Fruit fly (Drosophila melanogaster) whole organism, prepupa: Measurements from ENCODE around the gene CG13144.

ENCODE experiments used
- Blimp-1 ChIP-seq: fragments of 200-800 bp; sonication (Bioruptor generic); optimal IDR thresholded peaks from 3 replicates; lab custom pipeline; 2017; ENCODE audit warnings: missing biosample characterization, missing genetic modification characterization, mild to moderate bottlenecking, moderate library complexity, missing genetic modification reagents
- CG11762 ChIP-seq: fragments of 200-800 bp; sonication (Bioruptor generic); optimal IDR thresholded peaks from 3 replicates; lab custom pipeline; 2016; ENCODE audit warnings: missing biosample characterization, missing genetic modification characterization; ENCODE audit not compliant: insufficient read depth
- CG11902 ChIP-seq: fragments of 200-800 bp; sonication (Bioruptor generic); optimal IDR thresholded peaks from 3 replicates; lab custom pipeline; 2016; ENCODE audit warnings: missing biosample characterization, missing genetic modification characterization
- CG1621 ChIP-seq: fragments of 200-800 bp; sonication (Bioruptor generic); optimal IDR thresholded peaks from 3 replicates; lab custom pipeline; 2018; ENCODE audit warnings: missing biosample characterization, mild to moderate bottlenecking, missing genetic modification characterization
- CG3032 ChIP-seq: fragments of 200-800 bp; optimal IDR thresholded peaks from 2 replicates; lab custom pipeline; 2019; ENCODE audit warnings: missing biosample characterization, mild to moderate bottlenecking, missing genetic modification characterization, moderate library complexity
- CG31627 ChIP-seq: fragments of 200-800 bp; sonication (Bioruptor generic); optimal IDR thresholded peaks from 3 replicates; lab custom pipeline; 2016; ENCODE audit warnings: missing biosample characterization, missing genetic modification characterization
- CG34406 ChIP-seq: fragments of 200-800 bp; sonication (Bioruptor generic); optimal IDR thresholded peaks from 3 replicates; lab custom pipeline; 2016; ENCODE audit warnings: missing biosample characterization, missing genetic modification characterization
- CG4318 ChIP-seq: fragments of 200-800 bp; sonication (Bioruptor generic); optimal IDR thresholded peaks from 3 replicates; lab custom pipeline; 2017; ENCODE audit warnings: missing biosample characterization, mild to moderate bottlenecking, missing genetic modification characterization
- CG6854 ChIP-seq: fragments of 200-800 bp; sonication (Bioruptor generic); optimal IDR thresholded peaks from 2 replicates; lab custom pipeline; 2017; ENCODE audit warnings: missing biosample characterization, mild to moderate bottlenecking, missing genetic modification characterization
- CG7368 ChIP-seq: fragments of 200-800 bp; sonication (Bioruptor generic); optimal IDR thresholded peaks from 3 replicates; lab custom pipeline; 2016; ENCODE audit warnings: missing biosample characterization, missing genetic modification characterization
- CG8119 ChIP-seq: fragments of 200-800 bp; sonication (Bioruptor generic); IDR thresholded peaks from 3 replicates; pipeline ENCODE4 v1.3.6; 2022; ENCODE audit warnings: missing biosample characterization, missing genetic modification characterization
- Eip78C ChIP-seq: fragments of 200-800 bp; sonication (Bioruptor generic); peaks from one replicate; lab custom pipeline; 2016; ENCODE audit warnings: missing biosample characterization, missing genetic modification characterization
- Eip93F ChIP-seq: fragments of 200-800 bp; sonication (Bioruptor generic); optimal IDR thresholded peaks from 2 replicates; lab custom pipeline; 2016; ENCODE audit warnings: missing biosample characterization, mild to moderate bottlenecking, missing genetic modification characterization
- Ets21C ChIP-seq: fragments of 200-800 bp; sonication (Bioruptor generic); optimal IDR thresholded peaks from 3 replicates; lab custom pipeline; 2016; ENCODE audit warnings: missing biosample characterization, missing genetic modification characterization
- Ets96B ChIP-seq: fragments of 200-800 bp; optimal IDR thresholded peaks from 2 replicates; lab custom pipeline; 2019; ENCODE audit warnings: missing biosample characterization, mild to moderate bottlenecking, missing genetic modification characterization, moderate library complexity
- Gug ChIP-seq: fragments of 200-800 bp; sonication (Bioruptor generic); IDR thresholded peaks from 2 replicates; pipeline ENCODE4 v1.3.6; 2022; ENCODE audit warnings: missing biosample characterization, missing genetic modification characterization
- Hr39 ChIP-seq: fragments of 200-800 bp; sonication (Bioruptor generic); optimal IDR thresholded peaks from 2 replicates; lab custom pipeline; 2016; ENCODE audit warnings: missing biosample characterization, missing genetic modification characterization
- Hr4 ChIP-seq: fragments of 200-800 bp; sonication (Bioruptor generic); optimal IDR thresholded peaks from 3 replicates; lab custom pipeline; 2016; ENCODE audit warnings: missing biosample characterization, missing genetic modification characterization
- Lpt ChIP-seq: fragments of 200-800 bp; sonication (Bioruptor generic); optimal IDR thresholded peaks from 3 replicates; lab custom pipeline; 2016; ENCODE audit warnings: missing biosample characterization, missing genetic modification characterization
- Smox ChIP-seq: fragments of 200-800 bp; sonication (Bioruptor generic); optimal IDR thresholded peaks from 3 replicates; lab custom pipeline; 2016; ENCODE audit warnings: missing biosample characterization, missing genetic modification characterization
- Sox14 ChIP-seq: fragments of 200-800 bp; sonication (Bioruptor generic); optimal IDR thresholded peaks from 3 replicates; lab custom pipeline; 2016; ENCODE audit warnings: missing biosample characterization, missing genetic modification characterization
- Sox15 ChIP-seq: fragments of 200-800 bp; sonication (Bioruptor generic); optimal IDR thresholded peaks from 3 replicates; lab custom pipeline; 2016; ENCODE audit warnings: missing biosample characterization, missing genetic modification characterization
- acj6 ChIP-seq: fragments of 200-800 bp; sonication (Bioruptor generic); optimal IDR thresholded peaks from 3 replicates; lab custom pipeline; 2016; ENCODE audit warnings: missing biosample characterization, missing genetic modification characterization
- cyc ChIP-seq: fragments of 200-800 bp; sonication (Bioruptor generic); optimal IDR thresholded peaks from 3 replicates; lab custom pipeline; 2016; ENCODE audit warnings: missing biosample characterization, missing genetic modification characterization
- dsx ChIP-seq: fragments of 200-800 bp; optimal IDR thresholded peaks from 3 replicates; lab custom pipeline; 2019; ENCODE audit warnings: missing biosample characterization, mild to moderate bottlenecking, missing genetic modification characterization, moderate library complexity; ENCODE audit not compliant: poor library complexity, severe bottlenecking
- eg ChIP-seq: fragments of 200-800 bp; sonication (Bioruptor generic); IDR thresholded peaks from 3 replicates; pipeline ENCODE4 v1.3.6; 2022; ENCODE audit warnings: missing biosample characterization, missing genetic modification characterization
- fd59A ChIP-seq: fragments of 200-800 bp; sonication (Bioruptor generic); optimal IDR thresholded peaks from 2 replicates; lab custom pipeline; 2017; ENCODE audit warnings: missing biosample characterization, mild to moderate bottlenecking, missing genetic modification characterization, missing genetic modification reagents
- fkh ChIP-seq: fragments of 200-800 bp; sonication (Bioruptor generic); optimal IDR thresholded peaks from 3 replicates; lab custom pipeline; 2017; ENCODE audit warnings: missing biosample characterization, mild to moderate bottlenecking, missing genetic modification characterization, moderate library complexity
- net ChIP-seq: fragments of 200-800 bp; sonication (Bioruptor generic); optimal IDR thresholded peaks from 3 replicates; lab custom pipeline; 2016; ENCODE audit warnings: missing biosample characterization, missing genetic modification characterization
- pdm3 ChIP-seq: fragments of 200-800 bp; sonication (Bioruptor generic); optimal IDR thresholded peaks from 3 replicates; lab custom pipeline; 2016; ENCODE audit warnings: missing biosample characterization, missing genetic modification characterization
- salr ChIP-seq, 2 experiments: fragments of 200-800 bp; sonication (Bioruptor generic); optimal IDR thresholded peaks; 3 replicates each; lab custom pipeline; 2016 to 2018; ENCODE audit warnings: missing biosample characterization in 2 of 2, missing genetic modification characterization in 2 of 2, mild to moderate bottlenecking in 1 of 2
- spab ChIP-seq: fragments of 200-800 bp; sonication (Bioruptor generic); optimal IDR thresholded peaks from 2 replicates; lab custom pipeline; 2017; ENCODE audit warnings: missing biosample characterization, mild to moderate bottlenecking, missing genetic modification characterization, missing genetic modification reagents
- ss ChIP-seq, 2 experiments: fragments of 200-800 bp; sonication (Bioruptor generic); optimal IDR thresholded peaks; 2 replicates in 1 of 2; 3 replicates in 1 of 2; lab custom pipeline; 2017 to 2018; ENCODE audit warnings: mild to moderate bottlenecking in 2 of 2, missing biosample characterization in 2 of 2, missing genetic modification characterization in 2 of 2, moderate library complexity in 1 of 2
- svp ChIP-seq: fragments of 200-800 bp; sonication (Bioruptor generic); peaks from one replicate; lab custom pipeline; 2016; ENCODE audit warnings: missing biosample characterization, missing genetic modification characterization
- topi ChIP-seq: fragments of 200-800 bp; sonication (Bioruptor generic); optimal IDR thresholded peaks from 3 replicates; lab custom pipeline; 2016; ENCODE audit warnings: missing biosample characterization, missing genetic modification characterization

The CG13144 gene

dm6 chr2L:10474268-10474678, 17.0 kb downstream of the CG13144 start, which contains the start of gene RluA-1 (continued):
- peak; percentile 95 for TF ChIP-seq pdm3 (GFP tag; lab: Kevin White, UChicago)
- TF ChIP-seq Eip93F: peak; percentile 85
- TF ChIP-seq topi: peak; percentile 93
- TF ChIP-seq Blimp-1 (GFP tag; lab: Kevin White, UChicago): peak; percentile 82
- peak; percentile 93 to 96 for TF ChIP-seq ss (GFP tag; optimal IDR thresholded peaks at IDR 0.05; lab: Kevin White, UChicago)
- peak; percentile 82 for TF ChIP-seq Hr39 (GFP tag; lab: Kevin White, UChicago)
- peak; percentile 83 for TF ChIP-seq Ets21C
- peak; percentile 90 for TF ChIP-seq cyc (GFP tag; lab: Kevin White, UChicago)
- peak; percentile 97 for TF ChIP-seq Lpt (GFP tag; lab: Kevin White, UChicago)
- peak; percentile 97 for TF ChIP-seq CG3032 (tag; lab: Kevin White, UChicago)
- peak; percentile 86 for TF ChIP-seq CG31627 (GFP tag; lab: Kevin White, UChicago)
- peak; percentile 99 for TF ChIP-seq eg (GFP tag; lab: Robert Waterston, UW)
- TF ChIP-seq CG7368 (GFP tag; lab: Kevin White, UChicago): peak; percentile 94
- peak; percentile 99 for TF ChIP-seq Gug (GFP tag; lab: Robert Waterston, UW)
- peak; percentile 98 for TF ChIP-seq net (GFP tag; lab: Kevin White, UChicago)
- TF ChIP-seq acj6 (GFP tag; lab: Kevin White, UChicago): peak; percentile 97
- peak; percentile 96 for TF ChIP-seq CG1621 (tag; lab: Kevin White, UChicago)
- peak; percentile 97 for TF ChIP-seq CG11762
- peak; percentile 99 for TF ChIP-seq Eip78C (GFP tag; lab: Kevin White, UChicago)
- TF ChIP-seq fd59A (GFP tag; lab: Kevin White, UChicago): peak; percentile 96
- TF ChIP-seq svp: peak; percentile 96
- peak; percentile 92 for TF ChIP-seq Sox15
- TF ChIP-seq Sox14 (GFP tag; lab: Kevin White, UChicago): peak; percentile 94
- peak; percentile 96 for TF ChIP-seq spab (GFP tag; lab: Kevin White, UChicago)
- TF ChIP-seq Smox: peak; percentile 93
- TF ChIP-seq Ets96B: peak; percentile 98
- TF ChIP-seq CG4318: peak; percentile 97
- TF ChIP-seq, all 60 proteins: peak for 59

- TF ChIP-seq Smox: no peak
- no peak for TF ChIP-seq cyc (GFP tag; lab: Kevin White, UChicago)
- no peak for TF ChIP-seq pdm3 (GFP tag; lab: Kevin White, UChicago)
- TF ChIP-seq Hr4: no peak
- no peak for TF ChIP-seq fd59A (GFP tag; lab: Kevin White, UChicago)
- peak; percentile 69 for TF ChIP-seq fkh (GFP tag; lab: Kevin White, UChicago)
- TF ChIP-seq acj6 (GFP tag; lab: Kevin White, UChicago): no peak
- no peak for TF ChIP-seq dsx (GFP tag; lab: Kevin White, UChicago)
Measured at dm6 chr2L:10472257-10472656, 19.0 kb downstream of the CG13144 start.

dm6 chr2L:10470211-10470610, 21.0 kb downstream of the CG13144 start:
- TF ChIP-seq salr (GFP tag; optimal IDR thresholded peaks at IDR 0.05; lab: Kevin White, UChicago) (no peak), dsx (GFP tag; lab: Kevin White, UChicago) (peak; percentile 36), CG6854 (GFP tag; lab: Kevin White, UChicago) (no peak), Eip78C (GFP tag; lab: Kevin White, UChicago) (peak; percentile 16), CG11762 (no peak)

- TF ChIP-seq pdm3 (GFP tag; lab: Kevin White, UChicago) (no peak), Eip78C (GFP tag; lab: Kevin White, UChicago) (no peak), CG11902 (GFP tag; lab: Kevin White, UChicago) (no peak), fd59A (GFP tag; lab: Kevin White, UChicago) (no peak), CG34406 (GFP tag; lab: Kevin White, UChicago) (no peak), CG8119 (GFP tag; lab: Robert Waterston, UW) (no peak), CG11762 (no peak), CG3032 (tag; lab: Kevin White, UChicago) (no peak)
Measured at dm6 chr2L:10468978-10469377, 22.3 kb downstream of the CG13144 start.
